Worm (Caenorhabditis elegans) whole organism, L4 larva: ENCODE results near the gene dao-6.

Experiments used
- F26F4.8 ChIP-seq: fragments of 200-800 bp; sonication (Bioruptor generic); conservative IDR thresholded peaks from 2 replicates; pipeline ENCODE4 v1.3.6; 2022; ENCODE audit warnings: missing genetic modification characterization, missing compliant biosample characterization
- F37D6.2 ChIP-seq: sonication (generic microtip); optimal IDR thresholded peaks from 2 replicates; lab custom pipeline; 2016; ENCODE audit warnings: mild to moderate bottlenecking, missing genetic modification characterization, missing compliant biosample characterization
- R02D3.7 ChIP-seq: fragments of 150-350 bp; sonication (generic microtip); optimal IDR thresholded peaks from 3 replicates; lab custom pipeline; 2014; ENCODE audit warnings: missing biosample characterization, missing genetic modification characterization
- T20F7.1 ChIP-seq: fragments of 200-800 bp; sonication (Bioruptor generic); optimal IDR thresholded peaks from 2 replicates; lab custom pipeline; 2018; ENCODE audit warnings: mild to moderate bottlenecking, missing genetic modification characterization, missing compliant biosample characterization
- T26A8.4 ChIP-seq: fragments of 200-800 bp; sonication (Bioruptor generic); IDR thresholded peaks from 2 replicates; pipeline ENCODE4 v1.3.6; 2022; ENCODE audit warnings: missing genetic modification characterization, missing compliant biosample characterization
- Y105C5A.15 ChIP-seq: fragments of 200-800 bp; sonication (Bioruptor generic); IDR thresholded peaks from 2 replicates; pipeline ENCODE4 v1.3.6; 2022; ENCODE audit warnings: missing genetic modification characterization, missing compliant biosample characterization
- Y48G9A.11 ChIP-seq: fragments of 200-800 bp; sonication (Bioruptor generic); IDR thresholded peaks from 2 replicates; pipeline ENCODE4 v1.3.6; 2022; ENCODE audit warnings: missing genetic modification reagents, missing genetic modification characterization, missing compliant biosample characterization
- ZK337.2 ChIP-seq: fragments of 200-800 bp; sonication (Bioruptor generic); IDR thresholded peaks from 2 replicates; pipeline ENCODE4 v1.3.6; 2022; ENCODE audit warnings: missing genetic modification reagents, missing genetic modification characterization, missing compliant biosample characterization
- ZK546.5 ChIP-seq, 2 experiments: sonication (generic microtip); optimal IDR thresholded peaks; 2 replicates each; lab custom pipeline; 2017; ENCODE audit warnings: missing biosample characterization in 2 of 2, missing genetic modification characterization in 2 of 2
- ama-1 ChIP-seq: fragments of 150-350 bp; optimal IDR thresholded peaks from 2 replicates; lab custom pipeline; 2014; ENCODE audit warnings: inconsistent platforms, mixed read lengths
- arid-1 ChIP-seq: fragments of 200-800 bp; sonication (Bioruptor generic); conservative IDR thresholded peaks from 2 replicates; pipeline ENCODE4 v1.3.6; 2022; ENCODE audit warnings: missing genetic modification reagents, missing genetic modification characterization, missing compliant biosample characterization
- attf-4 ChIP-seq: sonication (generic microtip); optimal IDR thresholded peaks from 3 replicates; lab custom pipeline; 2017; ENCODE audit warnings: missing biosample characterization, missing genetic modification characterization
- ceh-32 ChIP-seq: sonication (generic microtip); optimal IDR thresholded peaks from 2 replicates; lab custom pipeline; 2016; ENCODE audit warnings: mild to moderate bottlenecking, missing genetic modification characterization, missing compliant biosample characterization; ENCODE audit not compliant: poor library complexity
- ceh-44 ChIP-seq: fragments of 200-800 bp; sonication (Bioruptor generic); IDR thresholded peaks from 2 replicates; pipeline ENCODE4 v1.3.6; 2022; ENCODE audit warnings: missing genetic modification reagents, missing genetic modification characterization, missing compliant biosample characterization
- daf-12 ChIP-seq: fragments of 150-350 bp; optimal IDR thresholded peaks from 2 replicates; lab custom pipeline; 2014; ENCODE audit warnings: missing biosample characterization, missing genetic modification reagents, missing genetic modification characterization
- daf-8 ChIP-seq: fragments of 200-800 bp; sonication (Bioruptor generic); IDR thresholded peaks from 2 replicates; pipeline ENCODE4 v1.3.6; 2022; ENCODE audit warnings: missing genetic modification characterization, missing compliant biosample characterization
- dmd-9 ChIP-seq: fragments of 200-800 bp; sonication (Bioruptor generic); IDR thresholded peaks from 2 replicates; pipeline ENCODE4 v1.3.6; 2022; ENCODE audit warnings: missing genetic modification reagents, missing genetic modification characterization, missing compliant biosample characterization
- dve-1 ChIP-seq: sonication (generic microtip); optimal IDR thresholded peaks from 2 replicates; lab custom pipeline; 2017; ENCODE audit warnings: antibody characterized with exemption, mild to moderate bottlenecking, missing genetic modification characterization, missing compliant biosample characterization; ENCODE audit not compliant: insufficient read depth
- gei-8 ChIP-seq: fragments of 200-800 bp; sonication (Bioruptor generic); optimal IDR thresholded peaks from 2 replicates; lab custom pipeline; 2018; ENCODE audit warnings: mild to moderate bottlenecking, missing genetic modification characterization, missing compliant biosample characterization
- hif-1 ChIP-seq, 2 experiments: sonication (generic microtip); optimal IDR thresholded peaks; 2 replicates each; lab custom pipeline; 2016 to 2017; ENCODE audit warnings: missing compliant biosample characterization in 2 of 2, missing genetic modification characterization in 2 of 2, missing genetic modification reagents in 2 of 2, missing genotype in 2 of 2, mild to moderate bottlenecking in 1 of 2
- hlh-30 ChIP-seq: sonication (generic microtip); optimal IDR thresholded peaks from 2 replicates; lab custom pipeline; 2017; ENCODE audit warnings: antibody characterized with exemption, mild to moderate bottlenecking, missing genetic modification characterization, missing compliant biosample characterization; ENCODE audit not compliant: insufficient read depth
- lim-7 ChIP-seq: fragments of 200-800 bp; sonication (Bioruptor generic); IDR thresholded peaks from 2 replicates; pipeline ENCODE4 v1.3.6; 2022; ENCODE audit warnings: missing genetic modification characterization, missing compliant biosample characterization
- lin-38 ChIP-seq: fragments of 200-800 bp; sonication (Bioruptor generic); IDR thresholded peaks from 2 replicates; pipeline ENCODE4 v1.3.6; 2022; ENCODE audit warnings: missing genetic modification reagents, missing genetic modification characterization, missing compliant biosample characterization
- lin-39 ChIP-seq: fragments of 150-350 bp; optimal IDR thresholded peaks from 2 replicates; lab custom pipeline; 2014; ENCODE audit warnings: missing biosample characterization, missing genetic modification reagents, missing genetic modification characterization
- lir-3 ChIP-seq: sonication (generic microtip); optimal IDR thresholded peaks from 2 replicates; lab custom pipeline; 2016; ENCODE audit warnings: mild to moderate bottlenecking, missing genetic modification characterization, missing compliant biosample characterization
- lsy-2 ChIP-seq, 2 experiments: fragments of 150-350 bp in 1 of 2; sonication (generic microtip) in 1 of 2; optimal IDR thresholded peaks; 2 replicates each; lab custom pipeline; 2014 to 2017; ENCODE audit warnings: missing biosample characterization in 2 of 2, missing genetic modification characterization in 2 of 2
- madf-5 ChIP-seq, 2 experiments: fragments of 200-800 bp; sonication (Bioruptor generic); IDR thresholded peaks; 2 replicates each; pipeline ENCODE4 v1.3.6; 2022; ENCODE audit warnings: missing compliant biosample characterization in 2 of 2, missing genetic modification characterization in 2 of 2
- madf-9 ChIP-seq: fragments of 200-800 bp; sonication (Bioruptor generic); conservative IDR thresholded peaks from 2 replicates; pipeline ENCODE4 v1.3.6; 2022; ENCODE audit warnings: missing genetic modification reagents, missing genetic modification characterization, missing compliant biosample characterization
- mdl-1 ChIP-seq, 2 experiments: fragments of 150-350 bp in 1 of 2; sonication (generic microtip) in 1 of 2; optimal IDR thresholded peaks; 2 replicates each; lab custom pipeline; 2014 to 2017; ENCODE audit warnings: missing biosample characterization in 2 of 2, missing genetic modification characterization in 2 of 2
- mdt-29 ChIP-seq: fragments of 200-800 bp; sonication (Bioruptor generic); IDR thresholded peaks from 2 replicates; pipeline ENCODE4 v1.3.6; 2022; ENCODE audit warnings: missing genetic modification reagents, missing genetic modification characterization, missing compliant biosample characterization
- mep-1 ChIP-seq: fragments of 150-350 bp; sonication (generic microtip); optimal IDR thresholded peaks from 3 replicates; lab custom pipeline; 2014; ENCODE audit warnings: missing biosample characterization, missing genetic modification characterization
- mes-2 ChIP-seq: sonication (generic microtip); optimal IDR thresholded peaks from 2 replicates; lab custom pipeline; 2016; ENCODE audit warnings: missing genotype, mild to moderate bottlenecking, missing genetic modification characterization, missing compliant biosample characterization; ENCODE audit not compliant: poor library complexity, severe bottlenecking
- mxl-3 ChIP-seq: fragments of 200-800 bp; sonication (Bioruptor generic); optimal IDR thresholded peaks from 2 replicates; lab custom pipeline; 2018; ENCODE audit warnings: mild to moderate bottlenecking, missing genetic modification characterization, missing compliant biosample characterization
- nhr-10 ChIP-seq: fragments of 150-350 bp; optimal IDR thresholded peaks from 2 replicates; lab custom pipeline; 2014; ENCODE audit warnings: missing biosample characterization, missing genetic modification characterization
- nhr-11 ChIP-seq: fragments of 150-350 bp; optimal IDR thresholded peaks from 2 replicates; lab custom pipeline; 2014; ENCODE audit warnings: missing biosample characterization, missing genetic modification characterization
- nhr-237 ChIP-seq: sonication (generic microtip); optimal IDR thresholded peaks from 2 replicates; lab custom pipeline; 2017; ENCODE audit warnings: missing biosample characterization, missing genetic modification characterization
- nhr-25 ChIP-seq: sonication (generic microtip); optimal IDR thresholded peaks from 2 replicates; lab custom pipeline; 2017; ENCODE audit warnings: missing genetic modification characterization, mild to moderate bottlenecking, missing compliant biosample characterization, antibody characterized with exemption, moderate library complexity, borderline replicate concordance; ENCODE audit not compliant: insufficient read depth
- nhr-41 ChIP-seq: fragments of 200-800 bp; sonication (Bioruptor generic); IDR thresholded peaks from 2 replicates; pipeline ENCODE4 v1.3.6; 2022; ENCODE audit warnings: missing genetic modification reagents, missing genetic modification characterization, missing compliant biosample characterization
- pha-4 ChIP-seq, 2 experiments: fragments of 150-350 bp in 1 of 2; fragments of 200-800 bp in 1 of 2; sonication (Bioruptor generic) in 1 of 2; IDR thresholded peaks in 1 of 2; optimal IDR thresholded peaks in 1 of 2; 2 replicates each; pipeline versions ENCODE4 v1.3.6 to Lab custom; 2014 to 2022; ENCODE audit warnings: missing genetic modification characterization in 2 of 2, missing genetic modification reagents in 2 of 2, missing biosample characterization in 1 of 2, missing compliant biosample characterization in 1 of 2
- pqm-1 ChIP-seq: sonication (generic microtip); optimal IDR thresholded peaks from 2 replicates; lab custom pipeline; 2017; ENCODE audit warnings: missing biosample characterization, missing genetic modification characterization
- rbr-2 ChIP-seq: sonication (generic microtip); optimal IDR thresholded peaks from 2 replicates; lab custom pipeline; 2016; ENCODE audit warnings: missing genotype, missing genetic modification characterization, missing compliant biosample characterization
- saeg-2 ChIP-seq: fragments of 200-800 bp; sonication (Bioruptor generic); IDR thresholded peaks from 2 replicates; pipeline ENCODE4 v1.3.6; 2022; ENCODE audit warnings: missing genetic modification reagents, missing genetic modification characterization, missing compliant biosample characterization
- set-16 ChIP-seq: fragments of 200-800 bp; sonication (Bioruptor generic); IDR thresholded peaks from 2 replicates; pipeline ENCODE4 v1.3.6; 2022; ENCODE audit warnings: missing genetic modification reagents, missing genetic modification characterization, missing compliant biosample characterization
- skn-1 ChIP-seq: fragments of 150-350 bp; optimal IDR thresholded peaks from 2 replicates; lab custom pipeline; 2014; ENCODE audit warnings: missing biosample characterization, missing genetic modification characterization
- spr-3 ChIP-seq: fragments of 200-800 bp; sonication (Bioruptor generic); optimal IDR thresholded peaks from 2 replicates; lab custom pipeline; 2018; ENCODE audit warnings: mild to moderate bottlenecking, missing genetic modification characterization, missing compliant biosample characterization
- tra-1 ChIP-seq: fragments of 200-800 bp; sonication (Bioruptor generic); IDR thresholded peaks from 2 replicates; pipeline ENCODE4 v1.3.6; 2022; ENCODE audit warnings: missing genetic modification reagents, missing genetic modification characterization, missing compliant biosample characterization
- vab-7 ChIP-seq: fragments of 200-800 bp; sonication (Bioruptor generic); IDR thresholded peaks from 2 replicates; pipeline ENCODE4 v1.3.6; 2022; ENCODE audit warnings: missing genetic modification reagents, missing genetic modification characterization, missing compliant biosample characterization
- zag-1 ChIP-seq: fragments of 150-350 bp; optimal IDR thresholded peaks from 2 replicates; lab custom pipeline; 2014; ENCODE audit warnings: missing biosample characterization, missing genetic modification characterization

The dao-6 gene

DNA sequence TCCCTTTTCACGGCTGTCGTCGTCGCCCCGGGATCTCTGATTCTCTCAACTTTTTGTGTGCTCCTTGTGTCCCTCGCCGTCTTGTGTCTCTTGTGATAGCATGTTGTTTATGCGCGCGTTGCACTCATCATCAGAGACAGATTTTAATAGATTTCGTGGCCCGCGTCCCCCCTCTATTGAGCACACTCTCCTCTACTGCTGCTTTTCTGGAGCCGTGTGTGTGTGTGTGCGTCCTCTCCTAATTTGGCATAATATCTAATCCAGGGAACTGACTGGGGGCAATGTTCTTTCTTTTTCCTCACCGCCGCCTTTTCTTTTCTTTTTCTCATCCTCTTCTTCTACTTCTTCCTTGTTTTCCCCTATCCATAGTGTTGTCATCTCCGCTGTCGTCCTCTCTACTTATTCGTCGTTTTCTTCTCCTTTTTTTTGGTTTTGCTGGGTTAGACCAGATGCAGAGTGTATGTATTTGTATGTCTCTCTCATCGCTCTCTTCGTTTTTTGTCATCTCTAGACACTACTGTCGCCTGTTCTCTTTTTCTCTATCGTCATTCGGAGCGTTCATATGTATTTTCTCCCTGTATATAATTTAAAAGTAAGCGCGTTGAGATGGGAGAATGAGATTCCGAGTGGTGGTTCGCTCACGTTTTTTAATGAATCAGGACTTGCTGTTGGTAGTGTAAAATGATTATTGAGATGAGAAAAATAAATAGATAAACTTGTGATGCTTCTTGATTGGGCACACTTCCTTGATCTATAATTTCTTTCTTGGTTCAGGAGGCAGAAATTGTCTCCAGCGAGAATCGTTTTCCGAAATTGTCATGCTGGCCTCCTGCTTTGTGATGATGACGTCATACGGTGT is 32.0 kb downstream of the dao-6 start:
- TF ChIP-seq daf-12 (tag; lab: Kevin White, UChicago) (no peak), lin-38 (GFP tag; lab: Robert Waterston, UW) (no peak), pqm-1 (no peak), lim-7 (GFP tag; lab: Robert Waterston, UW) (no peak), rbr-2 (tag; lab: Kevin White, UChicago) (peak; percentile 73), madf-5 (GFP tag; IDR thresholded peaks at IDR 0.05; lab: Robert Waterston, UW) (no peak), madf-9 (no peak), ama-1 (no peak), nhr-41 (GFP tag; lab: Robert Waterston, UW) (no peak), mdt-29 (GFP tag; lab: Robert Waterston, UW) (no peak), lin-39 (tag; lab: Kevin White, UChicago) (no peak), attf-4 (tag; lab: Kevin White, UChicago) (no peak), dve-1 (tag; lab: Kevin White, UChicago) (peak; percentile 55), ceh-44 (no peak), nhr-25 (no peak), hif-1 (tag; optimal IDR thresholded peaks at IDR 0.05; lab: Kevin White, UChicago) (peak in 1 of 2 experiments; percentile 32), F26F4.8 (GFP tag; lab: Robert Waterston, UW) (no peak), T20F7.1 (GFP tag; lab: Kevin White, UChicago) (no peak), mxl-3 (GFP tag; lab: Kevin White, UChicago) (peak; percentile 41), daf-8 (no peak), saeg-2 (GFP tag; lab: Robert Waterston, UW) (no peak), T26A8.4 (no peak), set-16 (GFP tag; lab: Robert Waterston, UW) (peak; percentile 26; the same call in 1 of the 2 replicates), nhr-11 (tag; lab: Kevin White, UChicago) (peak; percentile 40), spr-3 (GFP tag; lab: Kevin White, UChicago) (no peak), F37D6.2 (peak; percentile 13), nhr-237 (tag; lab: Kevin White, UChicago) (no peak), mdl-1 (tag; optimal IDR thresholded peaks at IDR 0.05; lab: Kevin White, UChicago) (no peak), lsy-2 (tag; optimal IDR thresholded peaks at IDR 0.05; lab: Kevin White, UChicago) (peak in 1 of 2 experiments; percentile 11), mep-1 (tag; lab: Kevin White, UChicago) (no peak), gei-8 (no peak), tra-1 (GFP tag; lab: Robert Waterston, UW) (no peak), ZK546.5 (tag; optimal IDR thresholded peaks at IDR 0.05; lab: Kevin White, UChicago) (no peak), pha-4 (GFP tag; IDR thresholded peaks at IDR 0.05; lab: Robert Waterston, UW) (no peak), pha-4 (tag; optimal IDR thresholded peaks at IDR 0.05; lab: Kevin White, UChicago) (no peak), Y48G9A.11 (GFP tag; lab: Robert Waterston, UW) (no peak), lir-3 (tag; lab: Kevin White, UChicago) (no peak), hlh-30 (tag; lab: Kevin White, UChicago) (peak; percentile 31), arid-1 (no peak), Y105C5A.15 (GFP tag; lab: Robert Waterston, UW) (0 out of 2 replicates have a peak, but pooled peaks have one; percentile 5), ceh-32 (tag; lab: Kevin White, UChicago) (no peak), nhr-10 (tag; lab: Kevin White, UChicago) (no peak), vab-7 (GFP tag; lab: Robert Waterston, UW) (no peak), zag-1 (no peak), skn-1 (tag; lab: Kevin White, UChicago) (no peak), R02D3.7 (tag; lab: Kevin White, UChicago) (no peak), mes-2 (tag; lab: Kevin White, UChicago) (no peak), dmd-9 (GFP tag; lab: Robert Waterston, UW) (no peak), ZK337.2 (GFP tag; lab: Robert Waterston, UW) (no peak)
